Worm (Caenorhabditis elegans) whole organism, L2 larva: ENCODE results near the gene B0361.3.
A peak's percentile ranks its signal among the peaks of the same experiment; 100 is the strongest.

Experiments used
- C34F6.9 ChIP-seq: fragments of 150-350 bp; optimal IDR thresholded peaks from 2 replicates; lab custom pipeline; 2014; ENCODE audit warnings: missing biosample characterization, missing genetic modification characterization
- F13H6.1 ChIP-seq: sonication (generic microtip); optimal IDR thresholded peaks from 2 replicates; lab custom pipeline; 2016; ENCODE audit warnings: missing genetic modification characterization, missing compliant biosample characterization
- R02D3.7 ChIP-seq: fragments of 150-350 bp; optimal IDR thresholded peaks from 2 replicates; lab custom pipeline; 2014; ENCODE audit warnings: missing biosample characterization, missing genetic modification characterization
- Y55F3AM.14 ChIP-seq: fragments of 200-800 bp; sonication (Bioruptor generic); optimal IDR thresholded peaks from 2 replicates; lab custom pipeline; 2018; ENCODE audit warnings: mild to moderate bottlenecking, missing genetic modification characterization, missing compliant biosample characterization
- ZK546.5 ChIP-seq: sonication (generic microtip); optimal IDR thresholded peaks from 2 replicates; lab custom pipeline; 2017; ENCODE audit warnings: missing biosample characterization, missing genetic modification characterization
- alr-1 ChIP-seq: fragments of 150-350 bp; optimal IDR thresholded peaks from 2 replicates; lab custom pipeline; 2014; ENCODE audit warnings: missing biosample characterization, missing genetic modification characterization
- aly-2 ChIP-seq: fragments of 150-350 bp; optimal IDR thresholded peaks from 2 replicates; lab custom pipeline; 2014; ENCODE audit warnings: missing biosample characterization, missing genetic modification characterization
- ama-1 ChIP-seq: fragments of 150-350 bp; optimal IDR thresholded peaks from 2 replicates; lab custom pipeline; 2018; ENCODE audit warnings: inconsistent platforms
- blmp-1 ChIP-seq: sonication (generic microtip); optimal IDR thresholded peaks from 2 replicates; lab custom pipeline; 2017; ENCODE audit warnings: missing genetic modification characterization, mild to moderate bottlenecking, missing compliant biosample characterization, antibody characterized with exemption, moderate library complexity; ENCODE audit not compliant: insufficient read depth
- ceh-16 ChIP-seq: fragments of 150-350 bp; optimal IDR thresholded peaks from 2 replicates; lab custom pipeline; 2014; ENCODE audit warnings: missing biosample characterization, missing genetic modification characterization
- ceh-82 ChIP-seq: fragments of 150-350 bp; optimal IDR thresholded peaks from 2 replicates; lab custom pipeline; 2014; ENCODE audit warnings: missing biosample characterization, missing genetic modification characterization
- crh-2 ChIP-seq: sonication (generic microtip); optimal IDR thresholded peaks from 2 replicates; lab custom pipeline; 2017; ENCODE audit warnings: missing biosample characterization, missing genetic modification characterization
- dmd-4 ChIP-seq: sonication (generic microtip); optimal IDR thresholded peaks from 2 replicates; lab custom pipeline; 2017; ENCODE audit warnings: missing biosample characterization, missing genetic modification characterization
- egl-27 ChIP-seq: sonication (generic microtip); optimal IDR thresholded peaks from 3 replicates; lab custom pipeline; 2017; ENCODE audit warnings: missing biosample characterization, missing genetic modification reagents, missing genetic modification characterization
- elt-1 ChIP-seq: fragments of 150-350 bp; optimal IDR thresholded peaks from 2 replicates; lab custom pipeline; 2014; ENCODE audit warnings: missing biosample characterization, missing genetic modification characterization
- elt-3 ChIP-seq: sonication (generic microtip); optimal IDR thresholded peaks from 2 replicates; lab custom pipeline; 2017; ENCODE audit warnings: missing biosample characterization, missing genetic modification characterization
- fos-1 ChIP-seq: fragments of 150-350 bp; optimal IDR thresholded peaks from 2 replicates; lab custom pipeline; 2014; ENCODE audit warnings: missing biosample characterization, missing genetic modification characterization
- gmeb-1 ChIP-seq: fragments of 150-350 bp; optimal IDR thresholded peaks from 2 replicates; lab custom pipeline; 2014; ENCODE audit warnings: missing biosample characterization, missing genetic modification characterization
- lin-11 ChIP-seq: fragments of 150-350 bp; sonication (generic microtip); optimal IDR thresholded peaks from 2 replicates; lab custom pipeline; 2014; ENCODE audit warnings: missing biosample characterization, missing genetic modification characterization, inconsistent platforms, mixed read lengths
- lin-39 ChIP-seq: fragments of 150-350 bp; optimal IDR thresholded peaks from 2 replicates; lab custom pipeline; 2014; ENCODE audit warnings: missing biosample characterization, missing genetic modification reagents, missing genetic modification characterization
- lsy-2 ChIP-seq, 2 experiments: fragments of 150-350 bp in 1 of 2; sonication (generic microtip) in 1 of 2; optimal IDR thresholded peaks; 2 replicates each; lab custom pipeline; 2014 to 2017; ENCODE audit warnings: missing biosample characterization in 2 of 2, missing genetic modification characterization in 2 of 2
- mab-5 ChIP-seq: fragments of 150-350 bp; optimal IDR thresholded peaks from 2 replicates; lab custom pipeline; 2014; ENCODE audit warnings: missing biosample characterization, missing genetic modification characterization
- mbf-1 ChIP-seq: sonication (generic microtip); optimal IDR thresholded peaks from 2 replicates; lab custom pipeline; 2017; ENCODE audit warnings: missing biosample characterization, missing genetic modification characterization
- mdl-1 ChIP-seq, 2 experiments: fragments of 150-350 bp in 1 of 2; sonication (generic microtip) in 1 of 2; optimal IDR thresholded peaks; 2 replicates each; lab custom pipeline; 2017; ENCODE audit warnings: missing biosample characterization in 2 of 2, missing genetic modification characterization in 2 of 2
- nhr-10 ChIP-seq: sonication (generic microtip); optimal IDR thresholded peaks from 2 replicates; lab custom pipeline; 2017; ENCODE audit warnings: missing biosample characterization, missing genetic modification characterization
- nhr-11 ChIP-seq: fragments of 150-350 bp; optimal IDR thresholded peaks from 2 replicates; lab custom pipeline; 2014; ENCODE audit warnings: missing biosample characterization, missing genetic modification characterization
- nhr-12 ChIP-seq: fragments of 150-350 bp; optimal IDR thresholded peaks from 2 replicates; lab custom pipeline; 2014; ENCODE audit warnings: missing biosample characterization, missing genetic modification characterization
- nhr-129 ChIP-seq: fragments of 150-350 bp; optimal IDR thresholded peaks from 2 replicates; lab custom pipeline; 2014; ENCODE audit warnings: missing biosample characterization, missing genetic modification characterization
- nhr-21 ChIP-seq: fragments of 150-350 bp; optimal IDR thresholded peaks from 2 replicates; lab custom pipeline; 2014; ENCODE audit warnings: missing biosample characterization, missing genetic modification characterization
- nhr-23 ChIP-seq: fragments of 150-350 bp; optimal IDR thresholded peaks from 2 replicates; lab custom pipeline; 2014; ENCODE audit warnings: missing biosample characterization, missing genetic modification reagents, missing genetic modification characterization
- nhr-237 ChIP-seq: fragments of 150-350 bp; optimal IDR thresholded peaks from 2 replicates; lab custom pipeline; 2014; ENCODE audit warnings: missing biosample characterization, missing genetic modification characterization
- nhr-25 ChIP-seq: fragments of 150-350 bp; sonication (generic microtip); optimal IDR thresholded peaks from 3 replicates; lab custom pipeline; 2014; ENCODE audit warnings: missing biosample characterization, missing genetic modification characterization
- nhr-6 ChIP-seq: fragments of 150-350 bp; optimal IDR thresholded peaks from 2 replicates; lab custom pipeline; 2014; ENCODE audit warnings: missing biosample characterization, missing genetic modification characterization
- nhr-77 ChIP-seq: fragments of 150-350 bp; optimal IDR thresholded peaks from 2 replicates; lab custom pipeline; 2014; ENCODE audit warnings: missing biosample characterization, missing genetic modification characterization
- peb-1 ChIP-seq: fragments of 150-350 bp; optimal IDR thresholded peaks from 2 replicates; lab custom pipeline; 2014; ENCODE audit warnings: missing biosample characterization, missing genetic modification characterization
- sem-4 ChIP-seq: fragments of 150-350 bp; optimal IDR thresholded peaks from 2 replicates; lab custom pipeline; 2014; ENCODE audit warnings: missing biosample characterization, missing genetic modification reagents, missing genetic modification characterization
- skn-1 ChIP-seq: sonication (generic microtip); optimal IDR thresholded peaks from 2 replicates; lab custom pipeline; 2017; ENCODE audit warnings: missing biosample characterization, missing genetic modification characterization
- sma-9 ChIP-seq, 2 experiments: fragments of 150-350 bp in 1 of 2; sonication (generic microtip) in 1 of 2; optimal IDR thresholded peaks; 2 replicates each; lab custom pipeline; 2014 to 2016; ENCODE audit warnings: missing genetic modification characterization in 2 of 2, mild to moderate bottlenecking in 1 of 2, missing biosample characterization in 1 of 2, missing compliant biosample characterization in 1 of 2, missing genetic modification reagents in 1 of 2, moderate library complexity in 1 of 2
- snpc-4 ChIP-seq: fragments of 150-350 bp; optimal IDR thresholded peaks from 2 replicates; lab custom pipeline; 2014; ENCODE audit warnings: missing biosample characterization, missing genetic modification characterization
- unc-39 ChIP-seq: fragments of 150-350 bp; optimal IDR thresholded peaks from 2 replicates; lab custom pipeline; 2014; ENCODE audit warnings: missing biosample characterization, missing genetic modification characterization
- unc-55 ChIP-seq: fragments of 150-350 bp; sonication (generic microtip); optimal IDR thresholded peaks from 3 replicates; lab custom pipeline; 2014; ENCODE audit warnings: missing biosample characterization, missing genetic modification reagents, missing genetic modification characterization
- unc-62 ChIP-seq: fragments of 150-350 bp; optimal IDR thresholded peaks from 2 replicates; lab custom pipeline; 2014; ENCODE audit warnings: missing biosample characterization, missing genetic modification reagents, missing genetic modification characterization
- zag-1 ChIP-seq: fragments of 150-350 bp; optimal IDR thresholded peaks from 2 replicates; lab custom pipeline; 2014; ENCODE audit warnings: missing biosample characterization, missing genetic modification characterization
- ztf-1 ChIP-seq: fragments of 200-800 bp; sonication (Bioruptor generic); conservative IDR thresholded peaks from 2 replicates; pipeline ENCODE4 v1.3.6; 2022; ENCODE audit warnings: missing genetic modification characterization, missing compliant biosample characterization
- ztf-11 ChIP-seq: sonication (generic microtip); optimal IDR thresholded peaks from 2 replicates; lab custom pipeline; 2017; ENCODE audit warnings: missing biosample characterization, missing genetic modification characterization
- ztf-4 ChIP-seq: fragments of 150-350 bp; optimal IDR thresholded peaks from 2 replicates; lab custom pipeline; 2014; ENCODE audit warnings: missing biosample characterization, missing genetic modification characterization

Gene B0361.3

ce11 chrIII:7273718-7274117, 7.5 kb upstream of the B0361.3 start:
- TF ChIP-seq lsy-2 (tag; optimal IDR thresholded peaks at IDR 0.05; lab: Kevin White, UChicago) (peak in 1 of 2 experiments; percentile 19), sma-9 (GFP tag; optimal IDR thresholded peaks at IDR 0.05; lab: Kevin White, UChicago) (peak; percentile 72), sma-9 (tag; optimal IDR thresholded peaks at IDR 0.05; lab: Kevin White, UChicago) (no peak), elt-1 (no peak), nhr-21 (tag; lab: Kevin White, UChicago) (peak; percentile 68), nhr-129 (tag; lab: Kevin White, UChicago) (peak; percentile 19), nhr-10 (tag; lab: Kevin White, UChicago) (no peak), peb-1 (no peak)

DNA sequence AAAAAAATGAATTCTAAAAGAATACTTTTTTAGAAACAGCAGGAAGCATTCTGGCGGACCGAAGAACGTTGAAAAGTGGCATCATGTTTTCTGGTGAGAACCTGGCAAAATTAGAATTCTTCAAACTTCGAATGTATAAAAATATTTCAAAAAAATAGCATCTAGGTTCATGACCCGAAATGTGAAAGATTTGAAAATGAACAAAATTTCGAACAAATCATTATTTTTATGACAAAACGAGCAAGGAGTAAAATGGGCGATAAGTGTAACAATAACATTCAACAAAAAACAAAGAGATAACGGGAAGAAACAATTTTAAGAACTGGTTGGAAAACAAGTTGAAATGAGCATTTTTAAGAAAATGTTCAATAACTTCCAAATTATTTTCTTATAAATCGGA, 6.0 kb upstream of the B0361.3 start, which contains the start of gene psd-1:
Gene psd-1 (minus strand): TSS at position 101 of the 400 bp plus-strand sequence.
- TF ChIP-seq ztf-11 (tag; lab: Kevin White, UChicago) = no peak
- TF ChIP-seq nhr-237 (tag; lab: Kevin White, UChicago) = no peak
- TF ChIP-seq unc-39 = no peak
- TF ChIP-seq nhr-11 (tag; lab: Kevin White, UChicago) = no peak
- TF ChIP-seq aly-2 (tag; lab: Kevin White, UChicago) = no peak
- TF ChIP-seq nhr-25 (tag; lab: Kevin White, UChicago) = no peak
- no peak for TF ChIP-seq sma-9 (GFP tag; optimal IDR thresholded peaks at IDR 0.05; lab: Kevin White, UChicago)
- TF ChIP-seq sma-9 (tag; optimal IDR thresholded peaks at IDR 0.05; lab: Kevin White, UChicago) = no peak
- no peak for TF ChIP-seq F13H6.1
- no peak for TF ChIP-seq fos-1 (tag; lab: Kevin White, UChicago)
- TF ChIP-seq lin-39 = no peak
- TF ChIP-seq unc-55 (GFP tag; lab: Kevin White, UChicago) = no peak
- TF ChIP-seq zag-1 = no peak
- no peak for TF ChIP-seq mab-5 (tag; lab: Kevin White, UChicago)
- no peak for TF ChIP-seq alr-1 (tag; lab: Kevin White, UChicago)
- TF ChIP-seq crh-2 (tag; lab: Kevin White, UChicago) = no peak
- no peak for TF ChIP-seq gmeb-1 (tag; lab: Kevin White, UChicago)
- TF ChIP-seq R02D3.7 (tag; lab: Kevin White, UChicago) = no peak

- TF ChIP-seq zag-1 = no peak
- no peak for TF ChIP-seq mab-5 (tag; lab: Kevin White, UChicago)
- no peak for TF ChIP-seq aly-2 (tag; lab: Kevin White, UChicago)
- TF ChIP-seq nhr-6 (tag; lab: Kevin White, UChicago) = peak; percentile 6
- no peak for TF ChIP-seq nhr-10 (tag; lab: Kevin White, UChicago)
- no peak for TF ChIP-seq lin-11 (tag; lab: Kevin White, UChicago)
- TF ChIP-seq C34F6.9 (tag; lab: Kevin White, UChicago) = peak; percentile 80
- no peak for TF ChIP-seq Y55F3AM.14 (GFP tag; lab: Kevin White, UChicago)
- no peak for TF ChIP-seq unc-39
- TF ChIP-seq egl-27 (tag; lab: Kevin White, UChicago) = no peak
- peak; percentile 28 for TF ChIP-seq nhr-25 (tag; lab: Kevin White, UChicago)
- TF ChIP-seq sma-9 (GFP tag; optimal IDR thresholded peaks at IDR 0.05; lab: Kevin White, UChicago) = peak; percentile 39
- TF ChIP-seq sma-9 (tag; optimal IDR thresholded peaks at IDR 0.05; lab: Kevin White, UChicago) = no peak
- TF ChIP-seq lin-39 = no peak
- peak; percentile 55 to 88 for TF ChIP-seq lsy-2 (tag; optimal IDR thresholded peaks at IDR 0.05; lab: Kevin White, UChicago)
- TF ChIP-seq snpc-4 (tag; lab: Kevin White, UChicago) = peak; percentile 59
- TF ChIP-seq ceh-16 (tag; lab: Kevin White, UChicago) = no peak
- peak; percentile 36 for TF ChIP-seq nhr-129 (tag; lab: Kevin White, UChicago)
- no peak for TF ChIP-seq ama-1 (lab: Kevin White, UChicago)
- TF ChIP-seq sem-4 (tag; lab: Kevin White, UChicago) = no peak
- no peak for TF ChIP-seq nhr-23 (tag; lab: Kevin White, UChicago)
- TF ChIP-seq elt-3 (tag; lab: Kevin White, UChicago) = no peak
- no peak for TF ChIP-seq nhr-77
- TF ChIP-seq ceh-82 (tag; lab: Kevin White, UChicago) = no peak
- no peak for TF ChIP-seq peb-1
- TF ChIP-seq gmeb-1 (tag; lab: Kevin White, UChicago) = peak; percentile 99
- no peak for TF ChIP-seq mdl-1 (tag; optimal IDR thresholded peaks at IDR 0.05; lab: Kevin White, UChicago)
- TF ChIP-seq nhr-237 (tag; lab: Kevin White, UChicago) = no peak
- no peak for TF ChIP-seq alr-1 (tag; lab: Kevin White, UChicago)
- TF ChIP-seq blmp-1 = peak; percentile 32
- no peak for TF ChIP-seq fos-1 (tag; lab: Kevin White, UChicago)
- TF ChIP-seq unc-55 (GFP tag; lab: Kevin White, UChicago) = peak; percentile 79
- TF ChIP-seq nhr-21 (tag; lab: Kevin White, UChicago) = peak; percentile 42
- peak; percentile 58 for TF ChIP-seq crh-2 (tag; lab: Kevin White, UChicago)
- TF ChIP-seq F13H6.1 = no peak
- TF ChIP-seq nhr-11 (tag; lab: Kevin White, UChicago) = no peak
- TF ChIP-seq ztf-1 (GFP tag; lab: Robert Waterston, UW) = no peak
- TF ChIP-seq ztf-4 = no peak
- TF ChIP-seq unc-62 (GFP tag; lab: Kevin White, UChicago) = no peak
- no peak for TF ChIP-seq R02D3.7 (tag; lab: Kevin White, UChicago)
- no peak for TF ChIP-seq skn-1
- no peak for TF ChIP-seq dmd-4 (tag; lab: Kevin White, UChicago)
- TF ChIP-seq mbf-1 (tag; lab: Kevin White, UChicago) = no peak
- TF ChIP-seq ZK546.5 (tag; lab: Kevin White, UChicago) = no peak
- TF ChIP-seq elt-1 = no peak
- TF ChIP-seq ztf-11 (tag; lab: Kevin White, UChicago) = no peak
- TF ChIP-seq nhr-12 = no peak
Observed at ce11 chrIII:7277228-7277627, 4.0 kb upstream of the B0361.3 start, which contains the start of the genes spot-1 and B0361.11. spot-1 (minus strand) TSS chrIII:7277274. B0361.11 (plus strand) TSS chrIII:7277599.
